Fruit fly (Drosophila melanogaster) whole organism, embryonic: Measurements from ENCODE around the gene bb8.
A peak's percentile ranks its signal among the peaks of the same experiment; 100 is the strongest.

Experiments
- Blimp-1 ChIP-seq: fragments of 200-800 bp; sonication (Bioruptor generic); optimal IDR thresholded peaks from 3 replicates; lab custom pipeline; 2018; ENCODE audit warnings: missing biosample characterization, missing genetic modification characterization, mild to moderate bottlenecking, moderate library complexity, missing genetic modification reagents
- BtbVII ChIP-seq: fragments of 200-800 bp; sonication (Bioruptor generic); optimal IDR thresholded peaks from 3 replicates; lab custom pipeline; 2017; ENCODE audit warnings: missing biosample characterization, mild to moderate bottlenecking, missing genetic modification characterization
- CG11456 ChIP-seq: fragments of 200-800 bp; sonication (Bioruptor generic); IDR thresholded peaks from 3 replicates; pipeline ENCODE4 v1.3.6; 2022; ENCODE audit warnings: missing biosample characterization, missing genetic modification characterization
- CG1233 ChIP-seq: fragments of 200-800 bp; sonication (Bioruptor generic); optimal IDR thresholded peaks from 4 replicates; lab custom pipeline; 2018; ENCODE audit warnings: missing biosample characterization, mild to moderate bottlenecking, missing genetic modification characterization
- CG12659 ChIP-seq: fragments of 200-800 bp; sonication (Bioruptor generic); optimal IDR thresholded peaks from 3 replicates; lab custom pipeline; 2017; ENCODE audit warnings: mild to moderate bottlenecking, missing biosample characterization, missing genetic modification reagents, missing genetic modification characterization
- CG14014 ChIP-seq: fragments of 200-800 bp; sonication (Bioruptor generic); IDR thresholded peaks from 2 replicates; pipeline ENCODE4 v1.3.6; 2022; ENCODE audit warnings: missing biosample characterization, missing genetic modification characterization
- CG15601 ChIP-seq: fragments of 200-800 bp; sonication (Bioruptor generic); optimal IDR thresholded peaks from 3 replicates; lab custom pipeline; 2019; ENCODE audit warnings: missing biosample characterization, mild to moderate bottlenecking, missing genetic modification characterization, moderate library complexity
- CG15696 ChIP-seq: fragments of 200-800 bp; sonication (Bioruptor generic); optimal IDR thresholded peaks from 2 replicates; lab custom pipeline; 2019; ENCODE audit warnings: missing biosample characterization, mild to moderate bottlenecking, missing genetic modification characterization, moderate library complexity
- CG17612 ChIP-seq: fragments of 200-800 bp; sonication (Bioruptor generic); IDR thresholded peaks from 2 replicates; pipeline ENCODE4 v1.3.6; 2022; ENCODE audit warnings: missing biosample characterization, missing genetic modification characterization
- CG2712 ChIP-seq: fragments of 200-800 bp; optimal IDR thresholded peaks from 3 replicates; lab custom pipeline; 2019; ENCODE audit warnings: missing biosample characterization, mild to moderate bottlenecking, missing genetic modification characterization, moderate library complexity
- CG32767 ChIP-seq: fragments of 200-800 bp; sonication (Bioruptor generic); IDR thresholded peaks from 2 replicates; pipeline ENCODE4 v1.3.6; 2022; ENCODE audit warnings: missing biosample characterization, missing genetic modification characterization
- CG3847 ChIP-seq: fragments of 200-800 bp; sonication (Bioruptor generic); IDR thresholded peaks from 2 replicates; pipeline ENCODE4 v1.3.6; 2022; ENCODE audit warnings: missing biosample characterization, missing genetic modification characterization
- CG4328 ChIP-seq: fragments of 200-800 bp; sonication (Bioruptor generic); optimal IDR thresholded peaks from 3 replicates; lab custom pipeline; 2017; ENCODE audit warnings: missing biosample characterization, missing genetic modification reagents, missing genetic modification characterization
- CG4424 ChIP-seq: fragments of 200-800 bp; sonication (Bioruptor generic); optimal IDR thresholded peaks from 3 replicates; lab custom pipeline; 2016; ENCODE audit warnings: missing biosample characterization, missing genetic modification characterization
- CG4730 ChIP-seq: fragments of 200-800 bp; sonication (Bioruptor generic); IDR thresholded peaks from 2 replicates; pipeline ENCODE4 v1.3.6; 2022; ENCODE audit warnings: missing biosample characterization, missing genetic modification characterization
- CG6175 ChIP-seq: fragments of 200-800 bp; sonication (Bioruptor generic); IDR thresholded peaks from 3 replicates; pipeline ENCODE4 v1.3.6; 2022; ENCODE audit warnings: missing biosample characterization, missing genetic modification characterization
- D ChIP-seq, 2 experiments: fragments of 200-800 bp in 1 of 2; fragments of >200 bp in 1 of 2; sonication (Bioruptor generic) in 1 of 2; optimal IDR thresholded peaks; 2 replicates in 1 of 2; 3 replicates in 1 of 2; lab custom pipeline; 2017; ENCODE audit warnings: mild to moderate bottlenecking in 1 of 2, missing biosample characterization in 1 of 2, missing genetic modification characterization in 1 of 2, missing genetic modification reagents in 1 of 2
- Hand ChIP-seq: fragments of 200-800 bp; sonication (Bioruptor generic); optimal IDR thresholded peaks from 2 replicates; lab custom pipeline; 2017; ENCODE audit warnings: mild to moderate bottlenecking, missing biosample characterization, missing genetic modification reagents, missing genetic modification characterization
- Hey ChIP-seq: fragments of 200-800 bp; sonication (Bioruptor generic); optimal IDR thresholded peaks from 3 replicates; lab custom pipeline; 2018; ENCODE audit warnings: missing biosample characterization, mild to moderate bottlenecking, missing genetic modification characterization
- Kr ChIP-seq: fragments of 200-800 bp; sonication (Bioruptor generic); optimal IDR thresholded peaks from 2 replicates; lab custom pipeline; 2017; ENCODE audit warnings: missing biosample characterization, mild to moderate bottlenecking, missing genetic modification characterization
- MBD-R2 ChIP-seq: fragments of 200-800 bp; sonication (Bioruptor generic); IDR thresholded peaks from 2 replicates; pipeline ENCODE4 v1.3.6; 2022; ENCODE audit warnings: missing biosample characterization, missing genetic modification characterization
- MTF-1 ChIP-seq: fragments of 200-800 bp; sonication (Bioruptor generic); optimal IDR thresholded peaks from 2 replicates; lab custom pipeline; 2018; ENCODE audit warnings: missing biosample characterization, mild to moderate bottlenecking, missing genetic modification characterization, borderline replicate concordance
- NC2β ChIP-seq: fragments of 200-800 bp; sonication (Bioruptor generic); optimal IDR thresholded peaks from 2 replicates; lab custom pipeline; 2016; ENCODE audit warnings: missing biosample characterization, missing genetic modification characterization
- Pdp1 ChIP-seq, 2 experiments: fragments of 200-800 bp; sonication (Bioruptor generic); optimal IDR thresholded peaks; 3 replicates each; lab custom pipeline; 2016; ENCODE audit warnings: missing biosample characterization in 2 of 2, missing genetic modification characterization in 2 of 2, mild to moderate bottlenecking in 1 of 2, moderate library complexity in 1 of 2
- Sry-β ChIP-seq: fragments of 200-800 bp; sonication (Bioruptor generic); optimal IDR thresholded peaks from 2 replicates; lab custom pipeline; 2018; ENCODE audit warnings: missing biosample characterization, mild to moderate bottlenecking, missing genetic modification characterization, moderate library complexity
- Ssrp ChIP-seq: fragments of 200-800 bp; sonication (Bioruptor generic); optimal IDR thresholded peaks from 2 replicates; lab custom pipeline; 2018; ENCODE audit warnings: missing biosample characterization, mild to moderate bottlenecking, missing genetic modification characterization, moderate library complexity
- Xbp1 ChIP-seq: fragments of 200-800 bp; sonication (Bioruptor generic); optimal IDR thresholded peaks from 3 replicates; lab custom pipeline; 2016; ENCODE audit warnings: missing biosample characterization, mild to moderate bottlenecking, missing genetic modification characterization
- aop ChIP-seq: fragments of 200-800 bp; sonication (Bioruptor generic); IDR thresholded peaks from 2 replicates; pipeline ENCODE4 v1.3.6; 2022; ENCODE audit warnings: missing biosample characterization, missing genetic modification characterization
- ase ChIP-seq: fragments of 200-800 bp; sonication (Bioruptor generic); IDR thresholded peaks from 3 replicates; pipeline ENCODE4 v1.3.6; 2022; ENCODE audit warnings: missing biosample characterization, missing genetic modification characterization
- bcd ChIP-seq: fragments of 200-800 bp; sonication (Bioruptor generic); optimal IDR thresholded peaks from 2 replicates; lab custom pipeline; 2017; ENCODE audit warnings: missing biosample characterization, mild to moderate bottlenecking, missing genetic modification characterization
- bigmax ChIP-seq: fragments of 200-800 bp; sonication (Bioruptor generic); optimal IDR thresholded peaks from 2 replicates; lab custom pipeline; 2018; ENCODE audit warnings: missing biosample characterization, mild to moderate bottlenecking, missing genetic modification characterization
- chif ChIP-seq, 2 experiments: fragments of 200-800 bp; sonication (Bioruptor generic); optimal IDR thresholded peaks; 3 replicates each; lab custom pipeline; 2016; ENCODE audit warnings: missing biosample characterization in 2 of 2, missing genetic modification characterization in 2 of 2
- crol ChIP-seq: fragments of 200-800 bp; sonication (Bioruptor generic); IDR thresholded peaks from 2 replicates; pipeline ENCODE4 v1.3.6; 2022; ENCODE audit warnings: missing biosample characterization, missing genetic modification characterization
- ems ChIP-seq: fragments of 200-800 bp; sonication (Bioruptor generic); optimal IDR thresholded peaks from 3 replicates; lab custom pipeline; 2016; ENCODE audit warnings: missing biosample characterization, missing genetic modification characterization
- fru ChIP-seq: fragments of >200 bp; optimal IDR thresholded peaks from 2 replicates; lab custom pipeline; 2017
- h ChIP-seq: fragments of >200 bp; optimal IDR thresholded peaks from 2 replicates; lab custom pipeline; 2017
- hbn ChIP-seq: fragments of 200-800 bp; sonication (Bioruptor generic); IDR thresholded peaks from 2 replicates; pipeline ENCODE4 v1.3.6; 2022; ENCODE audit warnings: missing biosample characterization, missing genetic modification characterization; ENCODE audit not compliant: partially characterized antibody
- jing ChIP-seq: fragments of 200-800 bp; sonication (Bioruptor generic); optimal IDR thresholded peaks from 2 replicates; lab custom pipeline; 2018; ENCODE audit warnings: missing biosample characterization, mild to moderate bottlenecking, missing genetic modification characterization
- lola ChIP-seq, 3 experiments: fragments of >200 bp in 2 of 3; fragments of 200-800 bp in 1 of 3; sonication (Bioruptor generic) in 1 of 3; optimal IDR thresholded peaks; 2 replicates each; lab custom pipeline; 2017 to 2019; ENCODE audit warnings: missing biosample characterization in 3 of 3, missing genetic modification characterization in 3 of 3, mild to moderate bottlenecking in 1 of 3, moderate library complexity in 1 of 3
- lov ChIP-seq, 2 experiments: fragments of 200-800 bp in 1 of 2; fragments of >200 bp in 1 of 2; sonication (Bioruptor generic) in 1 of 2; IDR thresholded peaks in 1 of 2; optimal IDR thresholded peaks in 1 of 2; 2 replicates in 1 of 2; 3 replicates in 1 of 2; pipeline versions ENCODE4 v1.3.6 to Lab custom; 2017 to 2022; ENCODE audit warnings: missing biosample characterization in 1 of 2, missing genetic modification characterization in 1 of 2
- p53 ChIP-seq: fragments of 200-800 bp; sonication (Bioruptor generic); optimal IDR thresholded peaks from 2 replicates; lab custom pipeline; 2016; ENCODE audit warnings: missing biosample characterization, missing genetic modification characterization
- prd ChIP-seq, 3 experiments: fragments of >200 bp in 2 of 3; fragments of 200-800 bp in 1 of 3; sonication (Bioruptor generic) in 1 of 3; optimal IDR thresholded peaks in 2 of 3; IDR thresholded peaks in 1 of 3; 2 replicates in 2 of 3; 3 replicates in 1 of 3; pipeline versions ENCODE4 v1.3.6 to Lab custom; 2017 to 2022; ENCODE audit warnings: missing biosample characterization in 1 of 3, missing genetic modification characterization in 1 of 3
- pros ChIP-seq: fragments of 200-800 bp; sonication (Bioruptor generic); optimal IDR thresholded peaks from 3 replicates; lab custom pipeline; 2019; ENCODE audit warnings: missing biosample characterization, mild to moderate bottlenecking, missing genetic modification characterization, moderate library complexity
- run ChIP-seq: fragments of 200-800 bp; sonication (Bioruptor generic); optimal IDR thresholded peaks from 3 replicates; lab custom pipeline; 2018; ENCODE audit warnings: missing biosample characterization, mild to moderate bottlenecking, missing genetic modification characterization
- schlank ChIP-seq: fragments of 200-800 bp; sonication (Bioruptor generic); optimal IDR thresholded peaks from 2 replicates; lab custom pipeline; 2018; ENCODE audit warnings: missing biosample characterization, mild to moderate bottlenecking, missing genetic modification characterization
- sisA ChIP-seq: fragments of 200-800 bp; sonication (Bioruptor generic); IDR thresholded peaks from 2 replicates; pipeline ENCODE4 v1.3.6; 2022; ENCODE audit warnings: missing biosample characterization, missing genetic modification characterization
- sna ChIP-seq: fragments of 200-800 bp; sonication (Bioruptor generic); IDR thresholded peaks from 2 replicates; pipeline ENCODE4 v1.3.6; 2022; ENCODE audit warnings: missing biosample characterization, missing genetic modification characterization; ENCODE audit not compliant: partially characterized antibody
- sqz ChIP-seq: fragments of 200-800 bp; sonication (Bioruptor generic); optimal IDR thresholded peaks from 3 replicates; lab custom pipeline; 2018; ENCODE audit warnings: missing biosample characterization, mild to moderate bottlenecking, missing genetic modification characterization
- usp ChIP-seq: fragments of >200 bp; optimal IDR thresholded peaks from 2 replicates; lab custom pipeline; 2017; ENCODE audit warnings: missing biosample characterization, missing genetic modification characterization

The bb8 gene

DNA sequence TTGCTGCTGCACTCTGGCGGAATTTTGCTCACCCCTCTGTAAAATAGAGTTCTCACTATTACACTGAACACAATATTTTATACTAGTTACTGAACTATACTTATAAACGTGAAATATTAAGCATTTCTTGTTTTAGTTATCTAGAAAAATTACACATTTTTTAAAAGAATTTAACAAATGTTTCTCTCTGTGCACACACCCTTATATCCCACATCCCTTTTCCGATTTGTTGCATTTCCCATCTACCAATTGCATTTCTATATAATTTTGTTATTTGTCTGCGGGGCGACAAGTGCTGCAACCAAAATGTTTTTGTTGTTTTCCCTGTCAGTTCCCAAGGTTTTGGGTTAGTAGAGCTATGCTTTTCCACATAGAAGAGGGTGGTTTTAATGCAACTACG is 13.3 kb upstream of the bb8 start (continued):
- no peak for TF ChIP-seq bigmax (GFP tag; lab: Kevin White, UChicago)
- TF ChIP-seq h (lab: Kevin White, UChicago), result no peak
- TF ChIP-seq aop (GFP tag; lab: Robert Waterston, UW), result no peak
- TF ChIP-seq CG12659 (GFP tag; lab: Kevin White, UChicago), result no peak
- TF ChIP-seq crol (GFP tag; lab: Robert Waterston, UW), result no peak
- no peak for TF ChIP-seq schlank (tag; lab: Kevin White, UChicago)
- TF ChIP-seq CG4328 (GFP tag; lab: Kevin White, UChicago), result no peak
- TF ChIP-seq p53 (GFP tag; lab: Kevin White, UChicago), result no peak
- no peak for TF ChIP-seq BtbVII
- peak; percentile 76 for TF ChIP-seq CG2712
- no peak for TF ChIP-seq Hey
- TF ChIP-seq Blimp-1 (GFP tag; lab: Kevin White, UChicago), result peak; percentile 23
- TF ChIP-seq lov (optimal IDR thresholded peaks at IDR 0.05; lab: Kevin White, UChicago), result no peak
- TF ChIP-seq lov (GFP tag; IDR thresholded peaks at IDR 0.05; lab: Robert Waterston, UW), result peak; percentile 60; the same call in 1 of the 3 replicates
- TF ChIP-seq sna, result no peak
- TF ChIP-seq CG14014, result no peak
- no peak for TF ChIP-seq MBD-R2 (GFP tag; lab: Robert Waterston, UW)
- TF ChIP-seq CG4730 (GFP tag; lab: Robert Waterston, UW), result no peak
- no peak for TF ChIP-seq ems (GFP tag; lab: Kevin White, UChicago)
- no peak for TF ChIP-seq CG15601
- no peak for TF ChIP-seq jing
- TF ChIP-seq Pdp1 (GFP tag; optimal IDR thresholded peaks at IDR 0.05; lab: Kevin White, UChicago), result no peak
- TF ChIP-seq hbn (GFP tag; lab: Robert Waterston, UW), result no peak
- TF ChIP-seq sisA (GFP tag; lab: Robert Waterston, UW), result no peak
- no peak for TF ChIP-seq CG3847 (GFP tag; lab: Robert Waterston, UW)
- TF ChIP-seq lola (GFP tag; optimal IDR thresholded peaks at IDR 0.05; lab: Kevin White, UChicago), result peak in 1 of 3 experiments; percentile 67
- TF ChIP-seq CG15696 (tag; lab: Kevin White, UChicago), result peak; percentile 68
- TF ChIP-seq prd (optimal IDR thresholded peaks at IDR 0.05; lab: Kevin White, UChicago), result no peak
- peak; percentile 77; the same call in 2 of the 3 replicates for TF ChIP-seq prd (GFP tag; IDR thresholded peaks at IDR 0.05; lab: Robert Waterston, UW)
- TF ChIP-seq CG32767 (GFP tag; lab: Robert Waterston, UW), result no peak
- TF ChIP-seq MTF-1 (GFP tag; lab: Kevin White, UChicago), result no peak
- TF ChIP-seq chif (GFP tag; optimal IDR thresholded peaks at IDR 0.05; lab: Kevin White, UChicago), result peak in 1 of 2 experiments; percentile 46
- TF ChIP-seq NC2β (GFP tag; lab: Kevin White, UChicago), result peak; percentile 44
- TF ChIP-seq Hand (GFP tag; lab: Kevin White, UChicago), result no peak
- TF ChIP-seq usp, result no peak
- TF ChIP-seq CG4424 (GFP tag; lab: Kevin White, UChicago), result peak; percentile 2
- no peak for TF ChIP-seq Sry-β (GFP tag; lab: Kevin White, UChicago)
- TF ChIP-seq sqz (GFP tag; lab: Kevin White, UChicago), result no peak
- TF ChIP-seq run (tag; lab: Kevin White, UChicago), result no peak
- TF ChIP-seq CG6175 (GFP tag; lab: Robert Waterston, UW), result no peak
- no peak for TF ChIP-seq CG1233 (GFP tag; lab: Kevin White, UChicago)
- TF ChIP-seq fru (lab: Kevin White, UChicago), result no peak
- peak; percentile 3 for TF ChIP-seq Xbp1
- no peak for TF ChIP-seq D (optimal IDR thresholded peaks at IDR 0.05; lab: Kevin White, UChicago)
- peak; percentile 21 for TF ChIP-seq D (GFP tag; optimal IDR thresholded peaks at IDR 0.05; lab: Kevin White, UChicago)
- TF ChIP-seq Kr, result no peak
- TF ChIP-seq ase (GFP tag; lab: Robert Waterston, UW), result 0 out of 3 replicates have a peak, but pooled peaks have one; percentile 15
- no peak for TF ChIP-seq CG17612 (GFP tag; lab: Robert Waterston, UW)
- no peak for TF ChIP-seq CG11456 (GFP tag; lab: Robert Waterston, UW)
- peak; percentile 12 for TF ChIP-seq Ssrp (tag; lab: Kevin White, UChicago)
- no peak for TF ChIP-seq bcd (GFP tag; lab: Kevin White, UChicago)
- TF ChIP-seq pros (GFP tag; lab: Kevin White, UChicago), result peak; percentile 29
